Fruit fly (Drosophila melanogaster) whole organism, embryonic: ENCODE results near the gene dyw.

Source experiments
- Asciz ChIP-seq: fragments of 200-800 bp; sonication (Bioruptor generic); optimal IDR thresholded peaks from 2 replicates; lab custom pipeline; 2017; ENCODE audit warnings: missing biosample characterization, mild to moderate bottlenecking, missing genetic modification characterization, missing genetic modification reagents
- Awh ChIP-seq: fragments of 200-800 bp; sonication (Bioruptor generic); IDR thresholded peaks from 2 replicates; pipeline ENCODE4, ENCODE4 v1.3.6; 2022; ENCODE audit warnings: missing biosample characterization, missing genetic modification characterization
- CG10462 ChIP-seq: fragments of 200-800 bp; sonication (Bioruptor generic); optimal IDR thresholded peaks from 2 replicates; lab custom pipeline; 2016; ENCODE audit warnings: missing biosample characterization, missing genetic modification characterization
- CG10959 ChIP-seq: fragments of 200-800 bp; sonication (Bioruptor generic); IDR thresholded peaks from 2 replicates; pipeline ENCODE4 v1.3.6; 2022; ENCODE audit warnings: missing biosample characterization, missing genetic modification characterization
- CG11247 ChIP-seq: fragments of 200-800 bp; sonication (Bioruptor generic); IDR thresholded peaks from 2 replicates; pipeline ENCODE4 v1.3.6; 2022; ENCODE audit warnings: missing biosample characterization, missing genetic modification characterization
- CG13894 ChIP-seq: fragments of 200-800 bp; sonication (Bioruptor generic); optimal IDR thresholded peaks from 3 replicates; lab custom pipeline; 2018; ENCODE audit warnings: missing biosample characterization, mild to moderate bottlenecking, missing genetic modification characterization, moderate library complexity
- CG1529 ChIP-seq: fragments of 200-800 bp; sonication (Bioruptor generic); optimal IDR thresholded peaks from 3 replicates; lab custom pipeline; 2018; ENCODE audit warnings: missing biosample characterization, missing genetic modification characterization
- CG15479 ChIP-seq: fragments of 200-800 bp; sonication (Bioruptor generic); optimal IDR thresholded peaks from 3 replicates; lab custom pipeline; 2019; ENCODE audit warnings: missing biosample characterization, mild to moderate bottlenecking, missing genetic modification characterization, moderate library complexity
- CG15514 ChIP-seq: fragments of 200-800 bp; sonication (Bioruptor generic); optimal IDR thresholded peaks from 3 replicates; lab custom pipeline; 2017; ENCODE audit warnings: missing biosample characterization, missing genetic modification characterization, mild to moderate bottlenecking, moderate library complexity, missing genetic modification reagents
- CG17359 ChIP-seq: fragments of 200-800 bp; sonication (Bioruptor generic); optimal IDR thresholded peaks from 3 replicates; lab custom pipeline; 2018; ENCODE audit warnings: missing biosample characterization, mild to moderate bottlenecking, missing genetic modification characterization, moderate library complexity
- CG2712 ChIP-seq: fragments of 200-800 bp; optimal IDR thresholded peaks from 3 replicates; lab custom pipeline; 2019; ENCODE audit warnings: missing biosample characterization, mild to moderate bottlenecking, missing genetic modification characterization, moderate library complexity
- CG34376 ChIP-seq: fragments of 200-800 bp; sonication (Bioruptor generic); optimal IDR thresholded peaks from 2 replicates; lab custom pipeline; 2018; ENCODE audit warnings: missing biosample characterization, mild to moderate bottlenecking, missing genetic modification characterization
- CG3847 ChIP-seq: fragments of 200-800 bp; sonication (Bioruptor generic); IDR thresholded peaks from 2 replicates; pipeline ENCODE4 v1.3.6; 2022; ENCODE audit warnings: missing biosample characterization, missing genetic modification characterization
- CG7786 ChIP-seq: fragments of 200-800 bp; sonication (Bioruptor generic); optimal IDR thresholded peaks from 2 replicates; lab custom pipeline; 2016; ENCODE audit warnings: missing biosample characterization, missing genetic modification characterization
- CG8944 ChIP-seq: fragments of 200-800 bp; sonication (Bioruptor generic); optimal IDR thresholded peaks from 3 replicates; lab custom pipeline; 2016; ENCODE audit warnings: missing biosample characterization, missing genetic modification characterization
- CoRest ChIP-seq: fragments of 200-800 bp; sonication (Bioruptor generic); optimal IDR thresholded peaks from 3 replicates; lab custom pipeline; 2018; ENCODE audit warnings: missing biosample characterization, mild to moderate bottlenecking, missing genetic modification characterization, moderate library complexity
- D ChIP-seq, 2 experiments: fragments of 200-800 bp in 1 of 2; fragments of >200 bp in 1 of 2; sonication (Bioruptor generic) in 1 of 2; optimal IDR thresholded peaks; 2 replicates in 1 of 2; 3 replicates in 1 of 2; lab custom pipeline; 2017; ENCODE audit warnings: mild to moderate bottlenecking in 1 of 2, missing biosample characterization in 1 of 2, missing genetic modification characterization in 1 of 2, missing genetic modification reagents in 1 of 2
- Dip3 ChIP-seq: fragments of 200-800 bp; sonication (Bioruptor generic); optimal IDR thresholded peaks from 3 replicates; lab custom pipeline; 2016; ENCODE audit warnings: missing biosample characterization, missing genetic modification characterization
- GATAe ChIP-seq: fragments of 200-800 bp; sonication (Bioruptor generic); conservative IDR thresholded peaks from 2 replicates; pipeline ENCODE4 v1.3.6; 2022; ENCODE audit warnings: missing biosample characterization, missing genetic modification characterization
- H2.0 ChIP-seq: fragments of 200-800 bp; sonication (Bioruptor generic); IDR thresholded peaks from 2 replicates; pipeline ENCODE4 v1.3.6; 2022; ENCODE audit warnings: missing biosample characterization, missing genetic modification characterization
- NC2β ChIP-seq: fragments of 200-800 bp; sonication (Bioruptor generic); optimal IDR thresholded peaks from 2 replicates; lab custom pipeline; 2016; ENCODE audit warnings: missing biosample characterization, missing genetic modification characterization
- NfI ChIP-seq: fragments of 200-800 bp; sonication (Bioruptor generic); optimal IDR thresholded peaks from 3 replicates; lab custom pipeline; 2018; ENCODE audit warnings: missing biosample characterization, mild to moderate bottlenecking, missing genetic modification characterization, moderate library complexity
- corto ChIP-seq: fragments of 200-800 bp; sonication (Bioruptor generic); optimal IDR thresholded peaks from 2 replicates; lab custom pipeline; 2016; ENCODE audit warnings: missing biosample characterization, mild to moderate bottlenecking, missing genetic modification characterization, moderate library complexity
- crol ChIP-seq: fragments of 200-800 bp; sonication (Bioruptor generic); IDR thresholded peaks from 2 replicates; pipeline ENCODE4 v1.3.6; 2022; ENCODE audit warnings: missing biosample characterization, missing genetic modification characterization
- dmrt11E ChIP-seq: fragments of 200-800 bp; sonication (Bioruptor generic); optimal IDR thresholded peaks from 3 replicates; lab custom pipeline; 2018; ENCODE audit warnings: missing biosample characterization, mild to moderate bottlenecking, missing genetic modification characterization, moderate library complexity
- dysf ChIP-seq: fragments of 200-800 bp; sonication (Bioruptor generic); IDR thresholded peaks from 3 replicates; pipeline ENCODE4 v1.3.6; 2022; ENCODE audit warnings: missing biosample characterization, missing genetic modification characterization
- fd96Cb ChIP-seq: fragments of 200-800 bp; sonication (Bioruptor generic); optimal IDR thresholded peaks from 2 replicates; lab custom pipeline; 2018; ENCODE audit warnings: missing biosample characterization, mild to moderate bottlenecking, missing genetic modification characterization, moderate library complexity
- gcm2 ChIP-seq: fragments of 200-800 bp; sonication (Bioruptor generic); optimal IDR thresholded peaks from 2 replicates; lab custom pipeline; 2016; ENCODE audit warnings: missing biosample characterization, missing genetic modification characterization
- gfzf ChIP-seq: fragments of 200-800 bp; sonication (Bioruptor generic); optimal IDR thresholded peaks from 2 replicates; lab custom pipeline; 2016; ENCODE audit warnings: missing biosample characterization, mild to moderate bottlenecking, missing genetic modification characterization, moderate library complexity
- h ChIP-seq: fragments of >200 bp; optimal IDR thresholded peaks from 2 replicates; lab custom pipeline; 2017
- jing ChIP-seq: fragments of 200-800 bp; sonication (Bioruptor generic); optimal IDR thresholded peaks from 2 replicates; lab custom pipeline; 2018; ENCODE audit warnings: missing biosample characterization, mild to moderate bottlenecking, missing genetic modification characterization
- mirr ChIP-seq: fragments of 200-800 bp; sonication (Bioruptor generic); optimal IDR thresholded peaks from 3 replicates; lab custom pipeline; 2018; ENCODE audit warnings: missing biosample characterization, mild to moderate bottlenecking, missing genetic modification characterization
- p53 ChIP-seq: fragments of 200-800 bp; sonication (Bioruptor generic); optimal IDR thresholded peaks from 2 replicates; lab custom pipeline; 2016; ENCODE audit warnings: missing biosample characterization, missing genetic modification characterization
- phol ChIP-seq: fragments of 200-800 bp; sonication (Bioruptor generic); optimal IDR thresholded peaks from 3 replicates; lab custom pipeline; 2018; ENCODE audit warnings: missing biosample characterization, mild to moderate bottlenecking, missing genetic modification characterization, moderate library complexity
- pnt ChIP-seq: fragments of 200-800 bp; sonication (Bioruptor generic); optimal IDR thresholded peaks from 3 replicates; lab custom pipeline; 2016; ENCODE audit warnings: missing biosample characterization, missing genetic modification characterization
- pros ChIP-seq: fragments of 200-800 bp; sonication (Bioruptor generic); optimal IDR thresholded peaks from 3 replicates; lab custom pipeline; 2019; ENCODE audit warnings: missing biosample characterization, mild to moderate bottlenecking, missing genetic modification characterization, moderate library complexity
- psq ChIP-seq: fragments of 200-800 bp; sonication (Bioruptor generic); optimal IDR thresholded peaks from 2 replicates; lab custom pipeline; 2017; ENCODE audit warnings: missing biosample characterization, missing genetic modification characterization
- pzg ChIP-seq: fragments of 200-800 bp; sonication (Bioruptor generic); optimal IDR thresholded peaks from 3 replicates; lab custom pipeline; 2018; ENCODE audit warnings: missing biosample characterization, mild to moderate bottlenecking, missing genetic modification characterization, moderate library complexity
- repo ChIP-seq: fragments of 200-800 bp; sonication (Bioruptor generic); optimal IDR thresholded peaks from 2 replicates; lab custom pipeline; 2016; ENCODE audit warnings: missing biosample characterization, missing genetic modification characterization
- salm ChIP-seq: fragments of 200-800 bp; sonication (Bioruptor generic); optimal IDR thresholded peaks from 2 replicates; lab custom pipeline; 2018; ENCODE audit warnings: missing biosample characterization, mild to moderate bottlenecking, missing genetic modification characterization
- sc ChIP-seq, 3 experiments: fragments of >200 bp in 2 of 3; fragments of 200-800 bp in 1 of 3; sonication (Bioruptor generic) in 1 of 3; optimal IDR thresholded peaks; 2 replicates in 2 of 3; 3 replicates in 1 of 3; lab custom pipeline; 2017; ENCODE audit warnings: mild to moderate bottlenecking in 1 of 3, missing biosample characterization in 1 of 3, missing genetic modification characterization in 1 of 3, missing genetic modification reagents in 1 of 3
- scrt ChIP-seq: fragments of 200-800 bp; sonication (Bioruptor generic); optimal IDR thresholded peaks from 2 replicates; lab custom pipeline; 2018; ENCODE audit warnings: missing biosample characterization, mild to moderate bottlenecking, missing genetic modification characterization, moderate library complexity
- sd ChIP-seq: fragments of 200-800 bp; sonication (Bioruptor generic); optimal IDR thresholded peaks from 3 replicates; lab custom pipeline; 2018; ENCODE audit warnings: missing biosample characterization, mild to moderate bottlenecking, missing genetic modification characterization, moderate library complexity
- slbo ChIP-seq: fragments of 200-800 bp; sonication (Bioruptor generic); IDR thresholded peaks from 2 replicates; pipeline ENCODE4 v1.3.6; 2022; ENCODE audit warnings: missing biosample characterization, missing genetic modification characterization
- wdn ChIP-seq: fragments of 200-800 bp; sonication (Bioruptor generic); IDR thresholded peaks from 2 replicates; pipeline ENCODE4 v1.3.6; 2022; ENCODE audit warnings: missing biosample characterization, missing genetic modification characterization
- z ChIP-seq: fragments of 200-800 bp; sonication (Bioruptor generic); IDR thresholded peaks from 3 replicates; pipeline ENCODE4 v1.3.6; 2022; ENCODE audit warnings: missing biosample characterization, missing genetic modification characterization
- zen2 ChIP-seq: fragments of 200-800 bp; sonication (Bioruptor generic); IDR thresholded peaks from 3 replicates; pipeline ENCODE4 v1.3.6; 2022; ENCODE audit warnings: missing biosample characterization, missing genetic modification characterization; ENCODE audit not compliant: partially characterized antibody
- zfh1 ChIP-seq: fragments of 200-800 bp; sonication (Bioruptor generic); IDR thresholded peaks from 3 replicates; pipeline ENCODE4 v1.3.6; 2022; ENCODE audit warnings: missing biosample characterization, missing genetic modification characterization

dyw gene

dm6 chrX:2661758-2662157, 31.9 kb downstream of the dyw start (continued):
- TF ChIP-seq zen2 (GFP tag; lab: Robert Waterston, UW) (no peak), psq (no peak), corto (GFP tag; lab: Kevin White, UChicago) (no peak), Dip3 (GFP tag; lab: Kevin White, UChicago) (no peak), crol (GFP tag; lab: Robert Waterston, UW) (peak; percentile 81), pnt (GFP tag; lab: Kevin White, UChicago) (no peak), sc (optimal IDR thresholded peaks at IDR 0.05; lab: Kevin White, UChicago) (no peak), sc (GFP tag; optimal IDR thresholded peaks at IDR 0.05; lab: Kevin White, UChicago) (no peak)
- TF ChIP-seq, all 482 proteins: peak for 4

dm6 chrX:2659430-2660075, 34.1 kb downstream of the dyw start:
- TF ChIP-seq CG11247 (GFP tag; lab: Robert Waterston, UW), result 0 out of 2 replicates have a peak, but pooled peaks have one; percentile 18
- no peak for TF ChIP-seq CG3847
- TF ChIP-seq CG15514 (GFP tag; lab: Kevin White, UChicago), result no peak
- no peak for TF ChIP-seq pros (GFP tag; lab: Kevin White, UChicago)
- TF ChIP-seq jing (GFP tag; lab: Kevin White, UChicago), result no peak
- TF ChIP-seq CG1529, result no peak
- TF ChIP-seq NC2β (GFP tag; lab: Kevin White, UChicago), result no peak
- TF ChIP-seq CG10959 (GFP tag; lab: Robert Waterston, UW), result 0 out of 2 replicates have a peak, but pooled peaks have one; percentile 23
- TF ChIP-seq Asciz, result no peak
- no peak for TF ChIP-seq wdn
- TF ChIP-seq gfzf (GFP tag; lab: Kevin White, UChicago), result no peak
- no peak for TF ChIP-seq dysf (GFP tag; lab: Robert Waterston, UW)
- no peak for TF ChIP-seq p53 (GFP tag; lab: Kevin White, UChicago)
- TF ChIP-seq phol (tag; lab: Kevin White, UChicago), result peak; percentile 16
- TF ChIP-seq NfI, result no peak
- no peak for TF ChIP-seq CoRest (tag; lab: Kevin White, UChicago)
- no peak for TF ChIP-seq slbo (GFP tag; lab: Robert Waterston, UW)
- TF ChIP-seq sd (tag; lab: Kevin White, UChicago), result no peak
- no peak for TF ChIP-seq D (optimal IDR thresholded peaks at IDR 0.05; lab: Kevin White, UChicago)
- no peak for TF ChIP-seq D (GFP tag; optimal IDR thresholded peaks at IDR 0.05; lab: Kevin White, UChicago)
- no peak for TF ChIP-seq CG7786
- no peak for TF ChIP-seq pzg
- no peak for TF ChIP-seq dmrt11E (tag; lab: Kevin White, UChicago)
- no peak for TF ChIP-seq CG34376 (GFP tag; lab: Kevin White, UChicago)
- TF ChIP-seq fd96Cb, result no peak
- no peak for TF ChIP-seq H2.0 (GFP tag; lab: Robert Waterston, UW)
- no peak for TF ChIP-seq mirr (GFP tag; lab: Kevin White, UChicago)
- TF ChIP-seq Awh, result no peak
- no peak for TF ChIP-seq salm (tag; lab: Kevin White, UChicago)
- no peak for TF ChIP-seq CG17359 (tag; lab: Kevin White, UChicago)
- no peak for TF ChIP-seq repo
- TF ChIP-seq CG13894 (tag; lab: Kevin White, UChicago), result no peak
- TF ChIP-seq h, result peak; percentile 68
- TF ChIP-seq scrt, result no peak
- TF ChIP-seq zfh1 (GFP tag; lab: Robert Waterston, UW), result 0 out of 3 replicates have a peak, but pooled peaks have one; percentile 3
- no peak for TF ChIP-seq gcm2 (GFP tag; lab: Kevin White, UChicago)
- TF ChIP-seq z (GFP tag; lab: Robert Waterston, UW), result no peak
- TF ChIP-seq CG2712, result peak; percentile 3
- no peak for TF ChIP-seq CG10462 (GFP tag; lab: Kevin White, UChicago)
- TF ChIP-seq CG15479 (GFP tag; lab: Kevin White, UChicago), result no peak
- TF ChIP-seq CG8944 (GFP tag; lab: Kevin White, UChicago), result no peak
- TF ChIP-seq GATAe (GFP tag; lab: Robert Waterston, UW), result no peak
